Worm (Caenorhabditis elegans) whole organism, mixed stage, embryonic: ENCODE results near the gene metl-13.

Source experiments
- M03D4.4 ChIP-seq: sonication (generic microtip); optimal IDR thresholded peaks from 2 replicates; lab custom pipeline; 2017; ENCODE audit warnings: mild to moderate bottlenecking, missing genetic modification characterization, missing compliant biosample characterization
- bed-3 ChIP-seq: fragments of 200-800 bp; sonication (Bioruptor generic); optimal IDR thresholded peaks from 3 replicates; lab custom pipeline; 2018; ENCODE audit warnings: mild to moderate bottlenecking, missing genetic modification characterization, moderate library complexity, missing compliant biosample characterization
- blmp-1 ChIP-seq: fragments of 150-350 bp; optimal IDR thresholded peaks from 2 replicates; lab custom pipeline; 2014; ENCODE audit warnings: missing biosample characterization, missing genetic modification characterization
- ceh-43 ChIP-seq: fragments of 200-800 bp; sonication (Bioruptor generic); optimal IDR thresholded peaks from 2 replicates; lab custom pipeline; 2018; ENCODE audit warnings: mild to moderate bottlenecking, missing genetic modification characterization, moderate library complexity, missing compliant biosample characterization
- ceh-83 ChIP-seq: fragments of 200-800 bp; sonication (Bioruptor generic); optimal IDR thresholded peaks from 2 replicates; lab custom pipeline; 2018; ENCODE audit warnings: mild to moderate bottlenecking, missing genetic modification characterization, missing compliant biosample characterization
- ces-1 ChIP-seq: fragments of 150-350 bp; optimal IDR thresholded peaks from 2 replicates; lab custom pipeline; 2014; ENCODE audit warnings: missing biosample characterization, missing genetic modification reagents, missing genetic modification characterization
- cnd-1 ChIP-seq: fragments of 200-800 bp; sonication (Bioruptor generic); optimal IDR thresholded peaks from 2 replicates; lab custom pipeline; 2018; ENCODE audit warnings: mild to moderate bottlenecking, missing genetic modification characterization, missing compliant biosample characterization
- drap-1 ChIP-seq: fragments of 200-800 bp; sonication (Bioruptor generic); optimal IDR thresholded peaks from 3 replicates; lab custom pipeline; 2018; ENCODE audit warnings: mild to moderate bottlenecking, missing genetic modification characterization, missing compliant biosample characterization
- elt-1 ChIP-seq: sonication (generic microtip); optimal IDR thresholded peaks from 2 replicates; lab custom pipeline; 2017; ENCODE audit warnings: missing genetic modification characterization, mild to moderate bottlenecking, missing compliant biosample characterization, antibody characterized with exemption, moderate library complexity, borderline replicate concordance; ENCODE audit not compliant: insufficient read depth
- flh-1 ChIP-seq: fragments of 200-800 bp; sonication (Bioruptor generic); optimal IDR thresholded peaks from 2 replicates; lab custom pipeline; 2018; ENCODE audit warnings: mild to moderate bottlenecking, missing genetic modification characterization, moderate library complexity, missing compliant biosample characterization
- ham-2 ChIP-seq: fragments of 200-800 bp; sonication (Bioruptor generic); optimal IDR thresholded peaks from 2 replicates; lab custom pipeline; 2018; ENCODE audit warnings: mild to moderate bottlenecking, missing genetic modification characterization, missing compliant biosample characterization
- hlh-1 ChIP-seq: fragments of 150-350 bp; optimal IDR thresholded peaks from 2 replicates; lab custom pipeline; 2014; ENCODE audit warnings: missing biosample characterization, missing genetic modification reagents, missing genetic modification characterization
- lin-13 ChIP-seq: fragments of 150-350 bp; optimal IDR thresholded peaks from 2 replicates; lab custom pipeline; 2014; ENCODE audit warnings: missing biosample characterization, missing genetic modification characterization
- lin-32 ChIP-seq: fragments of 200-800 bp; sonication (Bioruptor generic); optimal IDR thresholded peaks from 2 replicates; lab custom pipeline; 2018; ENCODE audit warnings: mild to moderate bottlenecking, missing genetic modification characterization, missing compliant biosample characterization
- lsy-2 ChIP-seq: fragments of 150-350 bp; optimal IDR thresholded peaks from 2 replicates; lab custom pipeline; 2014; ENCODE audit warnings: missing biosample characterization, missing genetic modification characterization
- mab-5 ChIP-seq: fragments of 150-350 bp; optimal IDR thresholded peaks from 2 replicates; lab custom pipeline; 2014; ENCODE audit warnings: missing biosample characterization, missing genetic modification characterization
- mep-1 ChIP-seq: fragments of 150-350 bp; optimal IDR thresholded peaks from 2 replicates; lab custom pipeline; 2017; ENCODE audit warnings: missing biosample characterization, missing genetic modification reagents, missing genetic modification characterization, inconsistent platforms
- mls-2 ChIP-seq: sonication (generic microtip); optimal IDR thresholded peaks from 2 replicates; lab custom pipeline; 2016; ENCODE audit warnings: mild to moderate bottlenecking, missing genetic modification characterization, moderate library complexity, missing compliant biosample characterization
- nhr-12 ChIP-seq: fragments of 150-350 bp; optimal IDR thresholded peaks from 2 replicates; lab custom pipeline; 2014; ENCODE audit warnings: missing biosample characterization, missing genetic modification characterization
- nhr-2 ChIP-seq: fragments of 150-350 bp; optimal IDR thresholded peaks from 2 replicates; lab custom pipeline; 2014; ENCODE audit warnings: missing biosample characterization, missing genetic modification characterization
- nhr-237 ChIP-seq: fragments of 150-350 bp; optimal IDR thresholded peaks from 2 replicates; lab custom pipeline; 2014; ENCODE audit warnings: missing biosample characterization, missing genetic modification characterization
- nhr-28 ChIP-seq: fragments of 150-350 bp; optimal IDR thresholded peaks from 2 replicates; lab custom pipeline; 2014; ENCODE audit warnings: missing biosample characterization, missing genetic modification characterization
- nhr-76 ChIP-seq: sonication (generic microtip); optimal IDR thresholded peaks from 2 replicates; lab custom pipeline; 2017; ENCODE audit warnings: missing biosample characterization, missing genetic modification characterization
- sem-2 ChIP-seq: fragments of 200-800 bp; sonication (Bioruptor generic); optimal IDR thresholded peaks from 2 replicates; lab custom pipeline; 2018; ENCODE audit warnings: mild to moderate bottlenecking, missing genetic modification characterization, missing compliant biosample characterization
- snpc-4 ChIP-seq: fragments of 150-350 bp; optimal IDR thresholded peaks from 2 replicates; lab custom pipeline; 2014; ENCODE audit warnings: missing biosample characterization, missing genetic modification characterization
- sptf-1 ChIP-seq: sonication (generic microtip); optimal IDR thresholded peaks from 2 replicates; lab custom pipeline; 2017; ENCODE audit warnings: mild to moderate bottlenecking, missing genetic modification characterization, moderate library complexity, missing compliant biosample characterization
- tbx-8 ChIP-seq: fragments of 200-800 bp; sonication (Bioruptor generic); optimal IDR thresholded peaks from 2 replicates; lab custom pipeline; 2018; ENCODE audit warnings: mild to moderate bottlenecking, missing genetic modification characterization, moderate library complexity, missing compliant biosample characterization
- unc-120 ChIP-seq: sonication (generic microtip); optimal IDR thresholded peaks from 2 replicates; lab custom pipeline; 2017; ENCODE audit warnings: missing genetic modification characterization, missing compliant biosample characterization; ENCODE audit not compliant: poor library complexity, severe bottlenecking
- unc-39 ChIP-seq: fragments of 150-350 bp; optimal IDR thresholded peaks from 2 replicates; lab custom pipeline; 2014; ENCODE audit warnings: missing biosample characterization, missing genetic modification characterization
- zip-8 ChIP-seq: fragments of 150-350 bp; optimal IDR thresholded peaks from 2 replicates; lab custom pipeline; 2014; ENCODE audit warnings: missing biosample characterization, missing genetic modification characterization

Gene metl-13

DNA sequence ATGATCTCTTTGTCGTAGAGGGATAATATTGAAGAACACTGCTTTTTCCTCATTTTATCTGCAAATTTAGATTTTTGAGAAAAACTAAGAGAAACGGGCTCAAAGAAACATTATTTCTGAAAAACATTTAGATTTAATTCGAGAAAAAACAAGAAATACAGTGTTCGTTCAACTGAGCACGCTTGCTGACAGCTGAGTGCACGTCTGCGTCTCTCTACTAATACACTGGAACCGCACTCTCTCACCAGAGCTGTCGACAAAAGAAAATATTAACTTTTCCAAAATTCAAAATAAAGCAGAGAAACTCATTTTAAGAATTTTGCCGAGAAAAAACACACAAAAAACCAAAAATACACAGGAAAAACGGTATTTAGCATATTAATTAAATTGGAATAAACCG, 21.6 kb upstream of the metl-13 start, which contains the start of gene drh-1:
TSS of gene drh-1 (minus strand) at position 58 of the 400 bp plus-strand sequence.
- TF ChIP-seq lin-32 (GFP tag; lab: Kevin White, UChicago) = no peak
- no peak for TF ChIP-seq cnd-1 (tag; lab: Kevin White, UChicago)

DNA sequence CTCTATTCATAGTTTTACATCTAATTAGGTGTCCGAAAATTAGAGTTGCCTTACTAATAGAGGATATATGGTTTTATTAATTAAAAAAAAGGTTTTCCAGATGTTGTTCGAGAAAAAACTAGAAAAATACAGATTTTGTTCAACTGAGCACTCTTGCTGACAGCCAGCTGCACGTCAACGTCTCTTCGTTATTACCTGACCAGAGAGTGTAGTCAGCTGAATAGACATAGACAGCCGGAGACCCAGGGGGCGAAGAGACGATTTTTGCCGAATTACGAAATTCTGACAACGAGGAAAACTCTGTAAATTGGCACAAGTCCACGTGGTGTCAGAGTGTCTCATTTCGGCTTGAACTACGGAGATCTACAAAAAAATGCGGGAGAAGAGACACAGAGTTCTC, 16.3 kb upstream of the metl-13 start:
- TF ChIP-seq unc-39 (tag; lab: Kevin White, UChicago) = no peak
- TF ChIP-seq mep-1 (tag; lab: Kevin White, UChicago) = no peak
- TF ChIP-seq lin-32 (GFP tag; lab: Kevin White, UChicago) = no peak
- TF ChIP-seq sem-2 (GFP tag; lab: Kevin White, UChicago) = no peak
- TF ChIP-seq flh-1 (GFP tag; lab: Kevin White, UChicago) = no peak
- TF ChIP-seq nhr-2 (tag; lab: Kevin White, UChicago) = no peak
- no peak for TF ChIP-seq bed-3 (GFP tag; lab: Kevin White, UChicago)
- TF ChIP-seq nhr-28 (tag; lab: Kevin White, UChicago) = no peak
- no peak for TF ChIP-seq lin-13 (tag; lab: Kevin White, UChicago)
- TF ChIP-seq ces-1 (GFP tag; lab: Kevin White, UChicago) = no peak
- TF ChIP-seq blmp-1 = no peak
- TF ChIP-seq, all 35 proteins: peak for 0

- TF ChIP-seq nhr-28 (tag; lab: Kevin White, UChicago) = no peak
- no peak for TF ChIP-seq drap-1 (GFP tag; lab: Kevin White, UChicago)
- TF ChIP-seq elt-1 (tag; lab: Kevin White, UChicago) = no peak
- no peak for TF ChIP-seq ham-2 (GFP tag; lab: Kevin White, UChicago)
- no peak for TF ChIP-seq lsy-2 (tag; lab: Kevin White, UChicago)
- no peak for TF ChIP-seq zip-8 (tag; lab: Kevin White, UChicago)
- no peak for TF ChIP-seq ceh-43
- TF ChIP-seq tbx-8 (GFP tag; lab: Kevin White, UChicago) = no peak
These were observed 13.6 kb upstream of the metl-13 start, which contains the start of gene C01B10.3 for ce11 chrIV:6621252-6621651. Gene C01B10.3, minus strand, starts transcription at chrIV:6621352.

DNA sequence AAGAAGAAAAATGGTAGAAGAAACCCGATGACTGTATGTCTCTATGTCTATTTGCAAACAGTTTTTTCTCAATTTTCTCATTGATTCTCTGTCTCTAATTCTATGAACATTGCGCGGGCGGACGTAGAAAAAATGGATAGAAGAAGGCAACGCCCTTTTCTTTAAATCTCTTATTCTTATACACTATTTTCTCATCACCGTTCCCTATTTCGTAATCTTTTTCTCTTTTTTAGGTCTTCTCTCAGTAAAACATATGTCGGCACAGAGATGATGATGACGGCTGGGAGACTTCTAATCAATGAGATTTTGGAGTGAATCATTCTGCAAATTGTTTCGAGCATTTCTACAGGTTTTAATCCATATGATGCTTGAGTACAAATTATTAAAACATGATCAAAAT, 12.7 kb upstream of the metl-13 start:
- TF ChIP-seq snpc-4 (tag; lab: Kevin White, UChicago) = no peak
- TF ChIP-seq bed-3 (GFP tag; lab: Kevin White, UChicago) = no peak
- TF ChIP-seq ces-1 (GFP tag; lab: Kevin White, UChicago) = no peak
- no peak for TF ChIP-seq M03D4.4 (tag; lab: Kevin White, UChicago)
- TF ChIP-seq mls-2 (tag; lab: Kevin White, UChicago) = no peak
- TF ChIP-seq mep-1 (tag; lab: Kevin White, UChicago) = no peak
- TF ChIP-seq, all 35 proteins: peak for 0

ce11 chrIV:6623390-6623789, 11.5 kb upstream of the metl-13 start, which contains the start of gene C01B10.44:
Gene C01B10.44, plus strand, starts transcription at chrIV:6623690.
- TF ChIP-seq flh-1 (GFP tag; lab: Kevin White, UChicago) = no peak
- no peak for TF ChIP-seq nhr-237 (tag; lab: Kevin White, UChicago)
- no peak for TF ChIP-seq unc-39 (tag; lab: Kevin White, UChicago)
- TF ChIP-seq ham-2 (GFP tag; lab: Kevin White, UChicago) = no peak
- no peak for TF ChIP-seq ceh-43
- TF ChIP-seq lin-32 (GFP tag; lab: Kevin White, UChicago) = no peak
- TF ChIP-seq nhr-12 (tag; lab: Kevin White, UChicago) = no peak
- no peak for TF ChIP-seq cnd-1 (tag; lab: Kevin White, UChicago)
- TF ChIP-seq tbx-8 (GFP tag; lab: Kevin White, UChicago) = no peak
- no peak for TF ChIP-seq nhr-76 (tag; lab: Kevin White, UChicago)
- no peak for TF ChIP-seq sptf-1
- no peak for TF ChIP-seq zip-8 (tag; lab: Kevin White, UChicago)
- TF ChIP-seq bed-3 (GFP tag; lab: Kevin White, UChicago) = no peak
- TF ChIP-seq lin-13 (tag; lab: Kevin White, UChicago) = no peak
- no peak for TF ChIP-seq snpc-4 (tag; lab: Kevin White, UChicago)
- TF ChIP-seq ceh-83 (GFP tag; lab: Kevin White, UChicago) = no peak
- TF ChIP-seq mab-5 = no peak
- TF ChIP-seq hlh-1 = no peak
- TF ChIP-seq unc-120 (tag; lab: Kevin White, UChicago) = no peak
- TF ChIP-seq lsy-2 (tag; lab: Kevin White, UChicago) = no peak
